Fruit fly (Drosophila melanogaster): ENCODE measurements around the gene fw.

Gene fw

dm6 chrX:12003437-12004394 lies at the start of gene fw:
TSS of gene fw (minus strand) at chrX:12003914.
- TF ChIP-seq CG17801 (GFP tag; optimal IDR thresholded peaks at IDR 0.05; ENCODE audit: partially characterized antibody), result no peak

dm6 chrX:12050292-12050691 lies 46.6 kb upstream of the fw start:
- no peak for TF ChIP-seq CG17801 (GFP tag; optimal IDR thresholded peaks at IDR 0.05; ENCODE audit: partially characterized antibody)

dm6 chrX:12043398-12043797 lies 39.7 kb upstream of the fw start, which contains the start of gene Ten-a:
TSS of gene Ten-a (plus strand) at chrX:12043698.
- TF ChIP-seq CG17801 (GFP tag; optimal IDR thresholded peaks at IDR 0.05; ENCODE audit: partially characterized antibody), result no peak

dm6 chrX:12035207-12035606 lies 31.5 kb upstream of the fw start:
- no peak for TF ChIP-seq CG17801 (GFP tag; optimal IDR thresholded peaks at IDR 0.05; ENCODE audit: partially characterized antibody)

- TF ChIP-seq CG17801 (GFP tag; optimal IDR thresholded peaks at IDR 0.05; ENCODE audit: partially characterized antibody), result no peak
Measured at dm6 chrX:12034713-12035112, 31.0 kb upstream of the fw start.

dm6 chrX:12032136-12032682 lies 28.5 kb upstream of the fw start, which contains the start of gene Cyp318a1:
TSS of gene Cyp318a1 (plus strand) at chrX:12032632.
- TF ChIP-seq CG17801 (GFP tag; optimal IDR thresholded peaks at IDR 0.05; ENCODE audit: partially characterized antibody), result no peak

dm6 chrX:12031400-12031799 lies 27.7 kb upstream of the fw start, which contains the start of gene Cyp311a1:
TSS of gene Cyp311a1 (minus strand) at chrX:12031465.
- TF ChIP-seq CG17801 (GFP tag; optimal IDR thresholded peaks at IDR 0.05; ENCODE audit: partially characterized antibody), result no peak

dm6 chrX:12028825-12029514 lies 25.3 kb upstream of the fw start, which contains the start of gene Usp7:
TSS of gene Usp7 (minus strand) at chrX:12029032.
- peak; percentile 51 for TF ChIP-seq CG17801 (GFP tag; optimal IDR thresholded peaks at IDR 0.05; ENCODE audit: partially characterized antibody)

- no peak for TF ChIP-seq CG17801 (GFP tag; optimal IDR thresholded peaks at IDR 0.05; ENCODE audit: partially characterized antibody)
Measured at dm6 chrX:12021750-12022149, 18.0 kb upstream of the fw start.

dm6 chrX:12020857-12021256 lies 17.1 kb upstream of the fw start, which contains the start of gene Tango4:
TSS of gene Tango4 (plus strand) at chrX:12021068.
- no peak for TF ChIP-seq CG17801 (GFP tag; optimal IDR thresholded peaks at IDR 0.05; ENCODE audit: partially characterized antibody)

- no peak for TF ChIP-seq CG17801 (GFP tag; optimal IDR thresholded peaks at IDR 0.05; ENCODE audit: partially characterized antibody)
Measured at dm6 chrX:12018440-12019101, 14.9 kb upstream of the fw start, which contains the start of gene Lsm12a. TSS of gene Lsm12a (plus strand) at chrX:12018640.

- TF ChIP-seq CG17801 (GFP tag; optimal IDR thresholded peaks at IDR 0.05; ENCODE audit: partially characterized antibody), result no peak
Measured at dm6 chrX:12017815-12018439, 14.2 kb upstream of the fw start, which contains the start of gene Chrac-16. TSS of gene Chrac-16 (minus strand) at chrX:12017961.

- peak; percentile 31 for TF ChIP-seq CG17801 (GFP tag; optimal IDR thresholded peaks at IDR 0.05; ENCODE audit: partially characterized antibody)
Measured at dm6 chrX:12014800-12015389, 11.2 kb upstream of the fw start.

- no peak for TF ChIP-seq CG17801 (GFP tag; optimal IDR thresholded peaks at IDR 0.05; ENCODE audit: partially characterized antibody)
Measured at dm6 chrX:12014131-12014530, 10.4 kb upstream of the fw start.

Measured in ovary, adult (tissue).